Fruit fly (Drosophila melanogaster) whole organism, embryonic: Measurements from ENCODE around the gene bon.

ENCODE experiments used
- Abd-B ChIP-seq: fragments of 200-800 bp; sonication (Bioruptor generic); optimal IDR thresholded peaks from 2 replicates; lab custom pipeline; 2018; ENCODE audit warnings: missing biosample characterization, mild to moderate bottlenecking, missing genetic modification characterization, moderate library complexity
- Atf3 ChIP-seq: fragments of 200-800 bp; sonication (Bioruptor generic); optimal IDR thresholded peaks from 3 replicates; lab custom pipeline; 2016; ENCODE audit warnings: missing biosample characterization, missing genetic modification characterization
- CG10209 ChIP-seq: fragments of 200-800 bp; sonication (Bioruptor generic); optimal IDR thresholded peaks from 3 replicates; lab custom pipeline; 2017; ENCODE audit warnings: missing biosample characterization, mild to moderate bottlenecking, missing genetic modification characterization, missing genetic modification reagents
- CG1024 ChIP-seq: fragments of 200-800 bp; sonication (Bioruptor generic); IDR thresholded peaks from 2 replicates; pipeline ENCODE4 v1.3.6; 2022; ENCODE audit warnings: missing biosample characterization, missing genetic modification characterization
- CG10959 ChIP-seq: fragments of 200-800 bp; sonication (Bioruptor generic); IDR thresholded peaks from 2 replicates; pipeline ENCODE4 v1.3.6; 2022; ENCODE audit warnings: missing biosample characterization, missing genetic modification characterization
- CG14441 ChIP-seq: fragments of 200-800 bp; sonication (Bioruptor generic); IDR thresholded peaks from 2 replicates; pipeline ENCODE4 v1.3.6; 2022; ENCODE audit warnings: missing biosample characterization, missing genetic modification characterization
- CG15479 ChIP-seq: fragments of 200-800 bp; sonication (Bioruptor generic); optimal IDR thresholded peaks from 3 replicates; lab custom pipeline; 2019; ENCODE audit warnings: missing biosample characterization, mild to moderate bottlenecking, missing genetic modification characterization, moderate library complexity
- CG1603 ChIP-seq: fragments of 200-800 bp; sonication (Bioruptor generic); optimal IDR thresholded peaks from 2 replicates; lab custom pipeline; 2019; ENCODE audit warnings: missing biosample characterization, mild to moderate bottlenecking, missing genetic modification characterization, moderate library complexity
- CG18764 ChIP-seq: fragments of 200-800 bp; sonication (Bioruptor generic); optimal IDR thresholded peaks from 3 replicates; lab custom pipeline; 2016; ENCODE audit warnings: missing biosample characterization, missing genetic modification characterization
- CG2712 ChIP-seq: fragments of 200-800 bp; optimal IDR thresholded peaks from 3 replicates; lab custom pipeline; 2019; ENCODE audit warnings: missing biosample characterization, mild to moderate bottlenecking, missing genetic modification characterization, moderate library complexity
- CG31224 ChIP-seq: fragments of 200-800 bp; sonication (Bioruptor generic); IDR thresholded peaks from 2 replicates; pipeline ENCODE4 v1.3.6; 2022; ENCODE audit warnings: missing biosample characterization, missing genetic modification characterization
- CG4328 ChIP-seq: fragments of 200-800 bp; sonication (Bioruptor generic); optimal IDR thresholded peaks from 3 replicates; lab custom pipeline; 2017; ENCODE audit warnings: missing biosample characterization, missing genetic modification reagents, missing genetic modification characterization
- CG7786 ChIP-seq: fragments of 200-800 bp; sonication (Bioruptor generic); optimal IDR thresholded peaks from 2 replicates; lab custom pipeline; 2016; ENCODE audit warnings: missing biosample characterization, missing genetic modification characterization
- Deaf1 ChIP-seq: fragments of 200-800 bp; optimal IDR thresholded peaks from 3 replicates; lab custom pipeline; 2019; ENCODE audit warnings: missing biosample characterization, mild to moderate bottlenecking, missing genetic modification characterization, moderate library complexity
- Dek ChIP-seq: fragments of 200-800 bp; sonication (Bioruptor generic); optimal IDR thresholded peaks from 3 replicates; lab custom pipeline; 2019; ENCODE audit warnings: missing biosample characterization, mild to moderate bottlenecking, missing genetic modification characterization, moderate library complexity
- Dref ChIP-seq: fragments of 200-800 bp; sonication (Bioruptor generic); IDR thresholded peaks from 2 replicates; pipeline ENCODE4 v1.3.6; 2022; ENCODE audit warnings: missing biosample characterization, missing genetic modification characterization
- Drgx ChIP-seq: fragments of 200-800 bp; sonication (Bioruptor generic); IDR thresholded peaks from 2 replicates; pipeline ENCODE4 v1.3.6; 2022; ENCODE audit warnings: missing biosample characterization, missing genetic modification characterization
- HLH4C ChIP-seq: fragments of 200-800 bp; sonication (Bioruptor generic); IDR thresholded peaks from 3 replicates; pipeline ENCODE4 v1.3.6; 2022; ENCODE audit warnings: missing biosample characterization, missing genetic modification characterization; ENCODE audit not compliant: partially characterized antibody
- Hand ChIP-seq: fragments of 200-800 bp; sonication (Bioruptor generic); optimal IDR thresholded peaks from 2 replicates; lab custom pipeline; 2017; ENCODE audit warnings: mild to moderate bottlenecking, missing biosample characterization, missing genetic modification reagents, missing genetic modification characterization
- MTF-1 ChIP-seq: fragments of 200-800 bp; sonication (Bioruptor generic); optimal IDR thresholded peaks from 2 replicates; lab custom pipeline; 2018; ENCODE audit warnings: missing biosample characterization, mild to moderate bottlenecking, missing genetic modification characterization, borderline replicate concordance
- Mes4 ChIP-seq: fragments of 200-800 bp; sonication (Bioruptor generic); optimal IDR thresholded peaks from 2 replicates; lab custom pipeline; 2016; ENCODE audit warnings: missing biosample characterization, missing genetic modification characterization
- Neu2 ChIP-seq: fragments of 200-800 bp; sonication (Bioruptor generic); optimal IDR thresholded peaks from 3 replicates; lab custom pipeline; 2016; ENCODE audit warnings: missing biosample characterization, missing genetic modification characterization, borderline replicate concordance
- cad ChIP-seq: fragments of >200 bp; optimal IDR thresholded peaks from 2 replicates; lab custom pipeline; 2017; ENCODE audit warnings: missing biosample characterization, missing genetic modification characterization
- crc ChIP-seq: fragments of 200-800 bp; sonication (Bioruptor generic); optimal IDR thresholded peaks from 2 replicates; lab custom pipeline; 2016; ENCODE audit warnings: missing biosample characterization, missing genetic modification characterization
- esg ChIP-seq: fragments of 200-800 bp; sonication (Bioruptor generic); conservative IDR thresholded peaks from 2 replicates; pipeline ENCODE4 v1.3.6; 2022; ENCODE audit warnings: missing biosample characterization, missing genetic modification characterization
- fd3F ChIP-seq: fragments of 200-800 bp; sonication (Bioruptor generic); optimal IDR thresholded peaks from 2 replicates; lab custom pipeline; 2018; ENCODE audit warnings: missing biosample characterization, mild to moderate bottlenecking, missing genetic modification characterization, moderate library complexity
- gfzf ChIP-seq: fragments of 200-800 bp; sonication (Bioruptor generic); optimal IDR thresholded peaks from 2 replicates; lab custom pipeline; 2016; ENCODE audit warnings: missing biosample characterization, mild to moderate bottlenecking, missing genetic modification characterization, moderate library complexity
- jing ChIP-seq: fragments of 200-800 bp; sonication (Bioruptor generic); optimal IDR thresholded peaks from 2 replicates; lab custom pipeline; 2018; ENCODE audit warnings: missing biosample characterization, mild to moderate bottlenecking, missing genetic modification characterization
- klu ChIP-seq: fragments of 200-800 bp; sonication (Bioruptor generic); IDR thresholded peaks from 2 replicates; pipeline ENCODE4 v1.3.6; 2022; ENCODE audit warnings: missing biosample characterization, missing genetic modification characterization
- p53 ChIP-seq: fragments of 200-800 bp; sonication (Bioruptor generic); optimal IDR thresholded peaks from 2 replicates; lab custom pipeline; 2016; ENCODE audit warnings: missing biosample characterization, missing genetic modification characterization
- ranshi ChIP-seq: fragments of 200-800 bp; sonication (Bioruptor generic); IDR thresholded peaks from 2 replicates; pipeline ENCODE4 v1.3.6; 2022; ENCODE audit warnings: missing biosample characterization, missing genetic modification characterization
- scrt ChIP-seq: fragments of 200-800 bp; sonication (Bioruptor generic); optimal IDR thresholded peaks from 2 replicates; lab custom pipeline; 2018; ENCODE audit warnings: missing biosample characterization, mild to moderate bottlenecking, missing genetic modification characterization, moderate library complexity
- shn ChIP-seq: fragments of 200-800 bp; sonication (Bioruptor generic); optimal IDR thresholded peaks from 3 replicates; lab custom pipeline; 2016; ENCODE audit warnings: missing biosample characterization, missing genetic modification characterization
- sim ChIP-seq: fragments of 200-800 bp; sonication (Bioruptor generic); IDR thresholded peaks from 2 replicates; pipeline ENCODE4 v1.3.6; 2022; ENCODE audit warnings: missing biosample characterization, missing genetic modification characterization
- stwl ChIP-seq: fragments of 200-800 bp; sonication (Bioruptor generic); optimal IDR thresholded peaks from 3 replicates; lab custom pipeline; 2018; ENCODE audit warnings: missing biosample characterization, mild to moderate bottlenecking, missing genetic modification characterization, moderate library complexity
- sug ChIP-seq: fragments of 200-800 bp; optimal IDR thresholded peaks from 2 replicates; lab custom pipeline; 2019; ENCODE audit warnings: missing biosample characterization, mild to moderate bottlenecking, missing genetic modification characterization, moderate library complexity
- trem ChIP-seq: fragments of 200-800 bp; optimal IDR thresholded peaks from 3 replicates; lab custom pipeline; 2019; ENCODE audit warnings: missing biosample characterization, mild to moderate bottlenecking, missing genetic modification characterization, moderate library complexity
- zen2 ChIP-seq: fragments of 200-800 bp; sonication (Bioruptor generic); IDR thresholded peaks from 3 replicates; pipeline ENCODE4 v1.3.6; 2022; ENCODE audit warnings: missing biosample characterization, missing genetic modification characterization; ENCODE audit not compliant: partially characterized antibody
- zf30C ChIP-seq: fragments of 200-800 bp; sonication (Bioruptor generic); optimal IDR thresholded peaks from 3 replicates; lab custom pipeline; 2018; ENCODE audit warnings: missing biosample characterization, mild to moderate bottlenecking, missing genetic modification characterization

Gene bon

DNA sequence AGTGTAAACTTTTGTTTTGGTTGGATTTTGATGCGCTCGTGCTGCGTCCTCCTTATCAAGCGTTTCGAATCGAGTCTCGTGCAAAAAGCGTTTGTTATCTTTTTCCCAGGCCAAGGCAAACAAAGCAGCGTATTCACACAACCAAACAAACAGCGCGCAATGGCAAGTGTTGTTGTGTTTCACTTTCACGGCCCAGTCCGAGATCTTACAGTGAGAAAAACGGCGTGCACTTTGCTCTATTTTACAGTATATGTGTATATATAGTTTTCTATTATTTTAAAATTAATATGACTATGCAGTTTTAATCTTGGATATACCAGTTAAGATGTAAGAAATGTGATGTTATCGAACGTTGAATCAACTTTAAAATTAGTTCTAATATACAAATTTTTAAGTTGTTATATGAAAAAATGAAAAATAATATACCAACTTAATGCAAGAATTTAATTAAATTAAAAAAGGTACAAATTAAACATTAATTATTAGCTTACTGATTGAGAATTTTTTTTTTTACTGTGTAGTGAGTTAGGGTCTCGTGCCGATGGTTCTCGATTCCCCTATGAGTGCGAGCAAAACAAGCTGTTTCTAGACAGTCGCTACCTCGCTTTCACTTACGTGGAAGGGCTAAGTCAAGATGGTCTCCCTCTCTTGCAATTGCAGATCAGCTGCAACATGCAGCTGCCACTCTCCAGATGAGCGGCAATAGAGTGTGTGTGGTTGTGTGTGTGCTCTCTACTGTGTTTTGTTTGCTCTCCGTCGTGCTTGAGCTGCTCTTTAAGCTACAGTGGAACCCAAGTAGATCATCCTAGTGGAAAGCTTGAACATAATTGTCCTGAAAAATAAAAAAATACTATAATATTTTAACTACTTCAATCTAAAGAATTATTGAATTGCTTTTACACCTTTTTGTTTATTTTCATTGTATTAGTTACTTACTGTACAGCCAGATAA, 1.5 kb downstream of the bon start (continued):
- peak; percentile 52 for TF ChIP-seq sug (tag; lab: Kevin White, UChicago)
- peak; percentile 54 for TF ChIP-seq CG1603
- TF ChIP-seq CG1024 (GFP tag; lab: Robert Waterston, UW), result peak; percentile 49; the same call in 1 of the 2 replicates
- peak; percentile 64; the same call in 1 of the 2 replicates for TF ChIP-seq CG10959 (GFP tag; lab: Robert Waterston, UW)
- TF ChIP-seq Hand (GFP tag; lab: Kevin White, UChicago), result peak; percentile 47
- TF ChIP-seq CG15479 (GFP tag; lab: Kevin White, UChicago), result peak; percentile 87
- TF ChIP-seq klu (GFP tag; lab: Robert Waterston, UW), result peak; percentile 53
- TF ChIP-seq CG14441 (GFP tag; lab: Robert Waterston, UW), result peak; percentile 64
- TF ChIP-seq Drgx (GFP tag; lab: Robert Waterston, UW), result peak; percentile 82
- peak; percentile 79 for TF ChIP-seq CG18764 (GFP tag; lab: Kevin White, UChicago)
- no peak for TF ChIP-seq zen2 (GFP tag; lab: Robert Waterston, UW)
- TF ChIP-seq HLH4C (GFP tag; lab: Robert Waterston, UW), result no peak
- peak; percentile 37 for TF ChIP-seq stwl
- no peak for TF ChIP-seq crc (GFP tag; lab: Kevin White, UChicago)
- no peak for TF ChIP-seq Atf3 (GFP tag; lab: Kevin White, UChicago)
- peak; percentile 87 for TF ChIP-seq CG10209 (GFP tag; lab: Kevin White, UChicago)
- peak; percentile 11 for TF ChIP-seq jing
- TF ChIP-seq Neu2, result no peak
- no peak for TF ChIP-seq gfzf (GFP tag; lab: Kevin White, UChicago)
- peak; percentile 75 for TF ChIP-seq scrt
- TF ChIP-seq fd3F (GFP tag; lab: Kevin White, UChicago), result peak; percentile 72
- TF ChIP-seq trem (tag; lab: Kevin White, UChicago), result peak; percentile 90
- TF ChIP-seq Abd-B, result peak; percentile 92
- TF ChIP-seq Dref (GFP tag; lab: Robert Waterston, UW), result no peak
- TF ChIP-seq MTF-1 (GFP tag; lab: Kevin White, UChicago), result peak; percentile 45
- TF ChIP-seq CG7786 (GFP tag; lab: Kevin White, UChicago), result no peak
- peak; percentile 66 for TF ChIP-seq esg
- TF ChIP-seq CG2712 (tag; lab: Kevin White, UChicago), result peak; percentile 98
- no peak for TF ChIP-seq cad (GFP tag; lab: Kevin White, UChicago)
- TF ChIP-seq shn (GFP tag; lab: Kevin White, UChicago), result no peak
- peak; percentile 93 for TF ChIP-seq zf30C (GFP tag; lab: Kevin White, UChicago)
- no peak for TF ChIP-seq p53
- peak; percentile 83 for TF ChIP-seq Dek (tag; lab: Kevin White, UChicago)
- peak; percentile 38; the same call in 1 of the 2 replicates for TF ChIP-seq CG31224 (GFP tag; lab: Robert Waterston, UW)
- TF ChIP-seq ranshi (GFP tag; lab: Robert Waterston, UW), result peak; percentile 73
- peak; percentile 83 for TF ChIP-seq CG4328 (GFP tag; lab: Kevin White, UChicago)
- TF ChIP-seq Mes4 (GFP tag; lab: Kevin White, UChicago), result no peak
- TF ChIP-seq Deaf1, result peak; percentile 75
- peak; percentile 79 for TF ChIP-seq sim (GFP tag; lab: Robert Waterston, UW)
